Worm (Caenorhabditis elegans) whole organism, L2 larva: ENCODE results near the gene R13H4.6.
A peak's percentile ranks its signal among the peaks of the same experiment; 100 is the strongest.

Source experiments
- C34F6.9 ChIP-seq: fragments of 150-350 bp; optimal IDR thresholded peaks from 2 replicates; lab custom pipeline; 2014; ENCODE audit warnings: missing biosample characterization, missing genetic modification characterization
- F13H6.1 ChIP-seq: sonication (generic microtip); optimal IDR thresholded peaks from 2 replicates; lab custom pipeline; 2016; ENCODE audit warnings: missing genetic modification characterization, missing compliant biosample characterization
- R02D3.7 ChIP-seq: fragments of 150-350 bp; optimal IDR thresholded peaks from 2 replicates; lab custom pipeline; 2014; ENCODE audit warnings: missing biosample characterization, missing genetic modification characterization
- Y55F3AM.14 ChIP-seq: fragments of 200-800 bp; sonication (Bioruptor generic); optimal IDR thresholded peaks from 2 replicates; lab custom pipeline; 2018; ENCODE audit warnings: mild to moderate bottlenecking, missing genetic modification characterization, missing compliant biosample characterization
- alr-1 ChIP-seq: fragments of 150-350 bp; optimal IDR thresholded peaks from 2 replicates; lab custom pipeline; 2014; ENCODE audit warnings: missing biosample characterization, missing genetic modification characterization
- ama-1 ChIP-seq: fragments of 150-350 bp; optimal IDR thresholded peaks from 2 replicates; lab custom pipeline; 2018; ENCODE audit warnings: inconsistent platforms
- blmp-1 ChIP-seq: sonication (generic microtip); optimal IDR thresholded peaks from 2 replicates; lab custom pipeline; 2017; ENCODE audit warnings: missing genetic modification characterization, mild to moderate bottlenecking, missing compliant biosample characterization, antibody characterized with exemption, moderate library complexity; ENCODE audit not compliant: insufficient read depth
- ceh-82 ChIP-seq: fragments of 150-350 bp; optimal IDR thresholded peaks from 2 replicates; lab custom pipeline; 2014; ENCODE audit warnings: missing biosample characterization, missing genetic modification characterization
- crh-2 ChIP-seq: sonication (generic microtip); optimal IDR thresholded peaks from 2 replicates; lab custom pipeline; 2017; ENCODE audit warnings: missing biosample characterization, missing genetic modification characterization
- dmd-4 ChIP-seq: sonication (generic microtip); optimal IDR thresholded peaks from 2 replicates; lab custom pipeline; 2017; ENCODE audit warnings: missing biosample characterization, missing genetic modification characterization
- egl-27 ChIP-seq: sonication (generic microtip); optimal IDR thresholded peaks from 3 replicates; lab custom pipeline; 2017; ENCODE audit warnings: missing biosample characterization, missing genetic modification reagents, missing genetic modification characterization
- elt-1 ChIP-seq: fragments of 150-350 bp; optimal IDR thresholded peaks from 2 replicates; lab custom pipeline; 2014; ENCODE audit warnings: missing biosample characterization, missing genetic modification characterization
- elt-3 ChIP-seq: sonication (generic microtip); optimal IDR thresholded peaks from 2 replicates; lab custom pipeline; 2017; ENCODE audit warnings: missing biosample characterization, missing genetic modification characterization
- fos-1 ChIP-seq: fragments of 150-350 bp; optimal IDR thresholded peaks from 2 replicates; lab custom pipeline; 2014; ENCODE audit warnings: missing biosample characterization, missing genetic modification characterization
- gmeb-1 ChIP-seq: fragments of 150-350 bp; optimal IDR thresholded peaks from 2 replicates; lab custom pipeline; 2014; ENCODE audit warnings: missing biosample characterization, missing genetic modification characterization
- lin-11 ChIP-seq: fragments of 150-350 bp; sonication (generic microtip); optimal IDR thresholded peaks from 2 replicates; lab custom pipeline; 2014; ENCODE audit warnings: missing biosample characterization, missing genetic modification characterization, inconsistent platforms, mixed read lengths
- lsy-2 ChIP-seq, 2 experiments: fragments of 150-350 bp in 1 of 2; sonication (generic microtip) in 1 of 2; optimal IDR thresholded peaks; 2 replicates each; lab custom pipeline; 2014 to 2017; ENCODE audit warnings: missing biosample characterization in 2 of 2, missing genetic modification characterization in 2 of 2
- mab-5 ChIP-seq: fragments of 150-350 bp; optimal IDR thresholded peaks from 2 replicates; lab custom pipeline; 2014; ENCODE audit warnings: missing biosample characterization, missing genetic modification characterization
- mbf-1 ChIP-seq: sonication (generic microtip); optimal IDR thresholded peaks from 2 replicates; lab custom pipeline; 2017; ENCODE audit warnings: missing biosample characterization, missing genetic modification characterization
- mdl-1 ChIP-seq, 2 experiments: fragments of 150-350 bp in 1 of 2; sonication (generic microtip) in 1 of 2; optimal IDR thresholded peaks; 2 replicates each; lab custom pipeline; 2017; ENCODE audit warnings: missing biosample characterization in 2 of 2, missing genetic modification characterization in 2 of 2
- nhr-11 ChIP-seq: fragments of 150-350 bp; optimal IDR thresholded peaks from 2 replicates; lab custom pipeline; 2014; ENCODE audit warnings: missing biosample characterization, missing genetic modification characterization
- nhr-12 ChIP-seq: fragments of 150-350 bp; optimal IDR thresholded peaks from 2 replicates; lab custom pipeline; 2014; ENCODE audit warnings: missing biosample characterization, missing genetic modification characterization
- nhr-129 ChIP-seq: fragments of 150-350 bp; optimal IDR thresholded peaks from 2 replicates; lab custom pipeline; 2014; ENCODE audit warnings: missing biosample characterization, missing genetic modification characterization
- nhr-21 ChIP-seq: fragments of 150-350 bp; optimal IDR thresholded peaks from 2 replicates; lab custom pipeline; 2014; ENCODE audit warnings: missing biosample characterization, missing genetic modification characterization
- nhr-23 ChIP-seq: fragments of 150-350 bp; optimal IDR thresholded peaks from 2 replicates; lab custom pipeline; 2014; ENCODE audit warnings: missing biosample characterization, missing genetic modification reagents, missing genetic modification characterization
- nhr-237 ChIP-seq: fragments of 150-350 bp; optimal IDR thresholded peaks from 2 replicates; lab custom pipeline; 2014; ENCODE audit warnings: missing biosample characterization, missing genetic modification characterization
- nhr-25 ChIP-seq: fragments of 150-350 bp; sonication (generic microtip); optimal IDR thresholded peaks from 3 replicates; lab custom pipeline; 2014; ENCODE audit warnings: missing biosample characterization, missing genetic modification characterization
- nhr-6 ChIP-seq: fragments of 150-350 bp; optimal IDR thresholded peaks from 2 replicates; lab custom pipeline; 2014; ENCODE audit warnings: missing biosample characterization, missing genetic modification characterization
- peb-1 ChIP-seq: fragments of 150-350 bp; optimal IDR thresholded peaks from 2 replicates; lab custom pipeline; 2014; ENCODE audit warnings: missing biosample characterization, missing genetic modification characterization
- skn-1 ChIP-seq: sonication (generic microtip); optimal IDR thresholded peaks from 2 replicates; lab custom pipeline; 2017; ENCODE audit warnings: missing biosample characterization, missing genetic modification characterization
- sma-9 ChIP-seq, 2 experiments: fragments of 150-350 bp in 1 of 2; sonication (generic microtip) in 1 of 2; optimal IDR thresholded peaks; 2 replicates each; lab custom pipeline; 2014 to 2016; ENCODE audit warnings: missing genetic modification characterization in 2 of 2, mild to moderate bottlenecking in 1 of 2, missing biosample characterization in 1 of 2, missing compliant biosample characterization in 1 of 2, missing genetic modification reagents in 1 of 2, moderate library complexity in 1 of 2
- snpc-4 ChIP-seq: fragments of 150-350 bp; optimal IDR thresholded peaks from 2 replicates; lab custom pipeline; 2014; ENCODE audit warnings: missing biosample characterization, missing genetic modification characterization
- unc-55 ChIP-seq: fragments of 150-350 bp; sonication (generic microtip); optimal IDR thresholded peaks from 3 replicates; lab custom pipeline; 2014; ENCODE audit warnings: missing biosample characterization, missing genetic modification reagents, missing genetic modification characterization
- ztf-1 ChIP-seq: fragments of 200-800 bp; sonication (Bioruptor generic); conservative IDR thresholded peaks from 2 replicates; pipeline ENCODE4 v1.3.6; 2022; ENCODE audit warnings: missing genetic modification characterization, missing compliant biosample characterization
- ztf-11 ChIP-seq: sonication (generic microtip); optimal IDR thresholded peaks from 2 replicates; lab custom pipeline; 2017; ENCODE audit warnings: missing biosample characterization, missing genetic modification characterization

Gene R13H4.6

DNA sequence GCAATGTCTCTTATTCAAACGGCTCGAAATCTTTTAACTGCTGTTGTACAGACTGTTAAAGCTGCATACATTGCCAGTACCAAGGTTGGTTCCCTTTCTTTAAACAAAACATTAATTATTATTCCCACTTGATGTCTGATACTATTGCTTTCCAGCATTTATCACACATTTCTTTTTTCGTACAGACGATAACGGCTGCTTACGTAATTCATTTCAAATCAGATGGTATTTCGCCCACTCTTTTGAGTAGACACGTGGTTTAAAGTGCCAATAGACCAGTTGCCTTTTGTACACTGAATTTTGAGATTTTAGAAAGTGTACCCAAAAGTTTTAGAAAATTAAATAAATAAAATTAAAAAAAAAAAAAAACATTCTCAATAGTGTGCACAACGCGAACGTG is 13.5 kb upstream of the R13H4.6 start:
- TF ChIP-seq sma-9 (GFP tag; optimal IDR thresholded peaks at IDR 0.05; lab: Kevin White, UChicago): peak; percentile 49
- TF ChIP-seq sma-9 (tag; optimal IDR thresholded peaks at IDR 0.05; lab: Kevin White, UChicago): no peak
- peak; percentile 57 for TF ChIP-seq fos-1 (tag; lab: Kevin White, UChicago)
- no peak for TF ChIP-seq ceh-82
- TF ChIP-seq crh-2: peak; percentile 8

ce11 chrV:11852305-11852704 is 10.6 kb upstream of the R13H4.6 start:
- peak; percentile 21 for TF ChIP-seq unc-55
- no peak for TF ChIP-seq mdl-1 (tag; optimal IDR thresholded peaks at IDR 0.05; lab: Kevin White, UChicago)
- TF ChIP-seq, all 48 proteins: peak for 1

- TF ChIP-seq nhr-23 (tag; lab: Kevin White, UChicago) (no peak), unc-55 (peak; percentile 25)
Observed at ce11 chrV:11853723-11854122, 9.2 kb upstream of the R13H4.6 start.

DNA sequence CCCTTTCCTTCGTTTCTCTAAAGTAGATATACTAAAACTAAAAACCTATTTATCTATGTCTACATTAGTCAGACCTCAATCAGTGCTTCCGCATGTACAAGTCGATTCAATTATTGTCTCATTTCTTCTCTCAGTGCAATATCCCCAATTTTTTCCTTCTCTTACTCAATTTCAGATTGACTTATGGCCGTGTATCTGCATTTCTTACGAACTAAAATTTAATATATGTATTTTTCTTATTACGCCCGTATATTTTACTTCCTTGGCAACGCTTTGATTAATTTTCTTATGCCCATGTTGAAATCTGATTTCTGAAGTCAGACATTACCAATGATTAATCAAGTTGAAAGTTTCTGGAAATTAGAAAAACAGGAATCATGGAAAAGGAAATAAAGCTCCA is 8.0 kb upstream of the R13H4.6 start:
- TF ChIP-seq fos-1 (tag; lab: Kevin White, UChicago) (no peak), nhr-21 (tag; lab: Kevin White, UChicago) (peak; percentile 50), R02D3.7 (tag; lab: Kevin White, UChicago) (no peak), lsy-2 (tag; optimal IDR thresholded peaks at IDR 0.05; lab: Kevin White, UChicago) (peak in 1 of 2 experiments; percentile 50), dmd-4 (tag; lab: Kevin White, UChicago) (peak; percentile 15)

DNA sequence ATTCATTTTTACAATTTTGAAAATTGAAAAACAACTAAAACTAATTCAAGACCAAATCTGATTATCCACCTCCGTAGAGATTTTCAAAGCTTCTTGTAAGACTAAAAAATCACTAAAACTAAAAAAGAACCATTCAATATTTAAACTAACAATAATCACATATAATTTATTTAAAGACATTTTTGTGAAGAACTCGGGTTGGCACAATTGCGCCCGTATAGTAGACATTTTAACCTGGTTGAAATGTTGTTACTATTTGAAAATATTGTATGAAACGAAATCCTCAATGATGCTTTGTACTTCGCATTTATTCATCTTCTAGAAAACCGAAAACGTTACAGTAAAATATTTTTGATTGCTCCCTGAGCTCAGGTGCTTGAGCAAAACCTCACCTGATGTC is 6.9 kb upstream of the R13H4.6 start:
- TF ChIP-seq ztf-11 (tag; lab: Kevin White, UChicago) (no peak), lsy-2 (tag; optimal IDR thresholded peaks at IDR 0.05; lab: Kevin White, UChicago) (no peak), blmp-1 (tag; lab: Kevin White, UChicago) (no peak), alr-1 (no peak), F13H6.1 (no peak), elt-3 (no peak), dmd-4 (tag; lab: Kevin White, UChicago) (no peak), nhr-21 (tag; lab: Kevin White, UChicago) (no peak)

ce11 chrV:11857756-11858155 is 5.2 kb upstream of the R13H4.6 start:
- TF ChIP-seq elt-3: no peak
- peak; percentile 77 for TF ChIP-seq nhr-25 (tag; lab: Kevin White, UChicago)
- TF ChIP-seq peb-1 (tag; lab: Kevin White, UChicago): no peak
- no peak for TF ChIP-seq C34F6.9 (tag; lab: Kevin White, UChicago)
- TF ChIP-seq nhr-237 (tag; lab: Kevin White, UChicago): no peak
- TF ChIP-seq sma-9 (GFP tag; optimal IDR thresholded peaks at IDR 0.05; lab: Kevin White, UChicago): peak; percentile 43
- no peak for TF ChIP-seq sma-9 (tag; optimal IDR thresholded peaks at IDR 0.05; lab: Kevin White, UChicago)

- TF ChIP-seq ceh-82 (no peak), egl-27 (tag; lab: Kevin White, UChicago) (no peak), sma-9 (GFP tag; optimal IDR thresholded peaks at IDR 0.05; lab: Kevin White, UChicago) (peak; percentile 29), sma-9 (tag; optimal IDR thresholded peaks at IDR 0.05; lab: Kevin White, UChicago) (no peak)
Observed at ce11 chrV:11858299-11858698, 4.6 kb upstream of the R13H4.6 start.

DNA sequence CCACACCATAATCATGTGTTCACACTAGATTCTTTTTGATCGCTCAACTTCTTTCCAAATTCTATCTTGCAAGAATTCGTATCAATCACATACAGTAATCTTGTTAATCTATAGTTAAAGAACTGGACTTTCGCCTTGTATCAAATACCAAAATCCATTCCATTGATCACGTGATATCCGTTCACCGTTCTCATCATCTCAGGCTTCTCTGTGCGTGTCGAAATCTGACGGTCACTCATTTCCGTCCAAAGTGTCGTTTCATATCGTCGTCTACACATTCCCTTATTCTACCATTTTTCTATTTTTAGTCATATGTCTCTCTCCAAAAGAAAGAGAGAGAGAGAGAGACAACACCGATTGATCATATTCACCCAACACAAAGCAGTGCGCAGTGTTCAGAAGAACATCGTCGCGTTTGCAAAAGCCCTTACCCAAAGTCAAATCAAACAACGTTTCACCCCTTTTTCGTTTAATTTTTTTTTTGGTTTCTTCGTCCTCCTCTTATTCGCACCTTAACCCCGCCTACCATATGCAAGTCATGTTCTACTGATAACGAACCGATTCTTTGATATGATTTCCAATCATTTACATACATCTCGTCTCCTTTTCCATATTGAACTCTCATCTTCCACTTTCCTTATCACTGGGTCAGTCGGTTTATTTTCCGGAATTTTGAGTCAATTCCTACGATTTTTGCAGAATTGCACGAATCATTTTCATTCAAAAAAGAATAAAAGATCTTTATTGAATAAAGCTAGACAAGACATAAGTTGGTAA is 3.6 kb upstream of the R13H4.6 start:
- TF ChIP-seq blmp-1 (tag; lab: Kevin White, UChicago): peak; percentile 87
- TF ChIP-seq nhr-129: no peak
- no peak for TF ChIP-seq ztf-11 (tag; lab: Kevin White, UChicago)
- TF ChIP-seq unc-55: no peak
- TF ChIP-seq nhr-11: no peak
- no peak for TF ChIP-seq mab-5 (tag; lab: Kevin White, UChicago)
- TF ChIP-seq elt-1 (tag; lab: Kevin White, UChicago): no peak
- no peak for TF ChIP-seq ama-1 (lab: Kevin White, UChicago)
- TF ChIP-seq nhr-23 (tag; lab: Kevin White, UChicago): no peak
- TF ChIP-seq nhr-12: no peak
- no peak for TF ChIP-seq nhr-6 (tag; lab: Kevin White, UChicago)
- no peak for TF ChIP-seq ztf-1 (GFP tag; lab: Robert Waterston, UW)
- no peak for TF ChIP-seq skn-1 (tag; lab: Kevin White, UChicago)
- no peak for TF ChIP-seq C34F6.9 (tag; lab: Kevin White, UChicago)
- TF ChIP-seq dmd-4 (tag; lab: Kevin White, UChicago): no peak
- no peak for TF ChIP-seq lin-11 (tag; lab: Kevin White, UChicago)
- TF ChIP-seq snpc-4 (tag; lab: Kevin White, UChicago): no peak
- TF ChIP-seq nhr-21 (tag; lab: Kevin White, UChicago): peak; percentile 94
- TF ChIP-seq ceh-82: no peak
- peak; percentile 69 for TF ChIP-seq egl-27 (tag; lab: Kevin White, UChicago)
- peak; percentile 91 for TF ChIP-seq sma-9 (GFP tag; optimal IDR thresholded peaks at IDR 0.05; lab: Kevin White, UChicago)
- TF ChIP-seq sma-9 (tag; optimal IDR thresholded peaks at IDR 0.05; lab: Kevin White, UChicago): no peak
- TF ChIP-seq gmeb-1: no peak
- TF ChIP-seq mbf-1 (tag; lab: Kevin White, UChicago): no peak
- TF ChIP-seq Y55F3AM.14 (GFP tag; lab: Kevin White, UChicago): no peak
- TF ChIP-seq R02D3.7 (tag; lab: Kevin White, UChicago): no peak
